Worm (Caenorhabditis elegans) whole organism, L2 larva: ENCODE data around the gene Y75B12B.3.

ENCODE experiments used
- alr-1 ChIP-seq: fragments of 150-350 bp; optimal IDR thresholded peaks from 2 replicates; lab custom pipeline; 2014; ENCODE audit warnings: missing biosample characterization, missing genetic modification characterization
- ama-1 ChIP-seq: fragments of 150-350 bp; optimal IDR thresholded peaks from 2 replicates; lab custom pipeline; 2018; ENCODE audit warnings: inconsistent platforms
- ceh-82 ChIP-seq: fragments of 150-350 bp; optimal IDR thresholded peaks from 2 replicates; lab custom pipeline; 2014; ENCODE audit warnings: missing biosample characterization, missing genetic modification characterization
- crh-2 ChIP-seq: sonication (generic microtip); optimal IDR thresholded peaks from 2 replicates; lab custom pipeline; 2017; ENCODE audit warnings: missing biosample characterization, missing genetic modification characterization
- egl-27 ChIP-seq: sonication (generic microtip); optimal IDR thresholded peaks from 3 replicates; lab custom pipeline; 2017; ENCODE audit warnings: missing biosample characterization, missing genetic modification reagents, missing genetic modification characterization
- elt-3 ChIP-seq: sonication (generic microtip); optimal IDR thresholded peaks from 2 replicates; lab custom pipeline; 2017; ENCODE audit warnings: missing biosample characterization, missing genetic modification characterization
- fos-1 ChIP-seq: fragments of 150-350 bp; optimal IDR thresholded peaks from 2 replicates; lab custom pipeline; 2014; ENCODE audit warnings: missing biosample characterization, missing genetic modification characterization
- mdl-1 ChIP-seq, 2 experiments: fragments of 150-350 bp in 1 of 2; sonication (generic microtip) in 1 of 2; optimal IDR thresholded peaks; 2 replicates each; lab custom pipeline; 2017; ENCODE audit warnings: missing biosample characterization in 2 of 2, missing genetic modification characterization in 2 of 2
- nhr-11 ChIP-seq: fragments of 150-350 bp; optimal IDR thresholded peaks from 2 replicates; lab custom pipeline; 2014; ENCODE audit warnings: missing biosample characterization, missing genetic modification characterization
- unc-62 ChIP-seq: fragments of 150-350 bp; optimal IDR thresholded peaks from 2 replicates; lab custom pipeline; 2014; ENCODE audit warnings: missing biosample characterization, missing genetic modification reagents, missing genetic modification characterization
- ztf-11 ChIP-seq: sonication (generic microtip); optimal IDR thresholded peaks from 2 replicates; lab custom pipeline; 2017; ENCODE audit warnings: missing biosample characterization, missing genetic modification characterization

DNA sequence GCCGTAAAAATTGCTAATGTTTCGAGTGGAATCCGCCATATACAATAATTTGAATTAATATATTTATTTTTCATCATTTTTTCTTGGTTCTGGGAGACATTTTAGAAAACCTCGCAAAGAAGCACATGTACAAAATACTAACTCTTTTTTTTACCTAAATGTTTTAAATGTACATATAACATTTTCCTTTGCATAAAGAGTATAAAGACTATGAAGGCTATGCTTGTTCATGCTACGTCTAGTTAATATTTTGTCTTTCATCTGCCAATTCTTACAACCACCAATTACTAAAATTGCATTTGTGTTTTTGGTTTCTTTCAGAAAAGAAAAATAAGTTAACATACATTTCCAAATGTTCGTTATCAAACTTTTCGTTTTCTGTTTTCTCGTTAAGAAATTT is 35.3 kb upstream of the Y75B12B.3 start, which contains the start of gene irld-25:
- TF ChIP-seq crh-2 (tag; lab: Kevin White, UChicago) (no peak), alr-1 (tag; lab: Kevin White, UChicago) (no peak), unc-62 (GFP tag; lab: Kevin White, UChicago) (no peak), mdl-1 (tag; optimal IDR thresholded peaks at IDR 0.05; lab: Kevin White, UChicago) (no peak), egl-27 (tag; lab: Kevin White, UChicago) (no peak), fos-1 (no peak), ztf-11 (tag; lab: Kevin White, UChicago) (no peak), ceh-82 (tag; lab: Kevin White, UChicago) (no peak), elt-3 (no peak), ama-1 (no peak), nhr-11 (no peak)
